ENCODE assay signal across 1 fruit fly cellular context in the genomic region with DNA sequence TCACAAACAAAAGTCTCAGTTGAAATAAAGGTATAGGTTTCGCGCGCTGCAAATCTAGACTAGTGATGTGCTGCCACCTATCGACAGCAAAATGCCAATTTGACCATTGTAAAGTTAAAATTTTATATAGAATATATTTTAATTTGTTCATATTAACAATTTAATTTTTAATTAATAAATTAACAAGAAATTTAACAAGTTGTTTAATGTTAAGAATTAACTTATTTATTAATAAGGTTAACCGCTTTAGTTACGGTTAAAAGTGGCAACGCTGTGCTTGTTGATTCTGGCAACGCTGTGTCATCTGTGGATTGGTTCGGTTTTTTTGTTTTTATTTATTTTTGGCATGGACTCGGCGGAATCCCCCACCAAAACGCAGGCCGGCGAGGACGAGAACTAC.
TF ChIP-seq lines count a peak whose summit lies in the region.

A gene (plus strand): TSS at position 279 of the 400 bp plus-strand sequence.

TF ChIP-seq in whole organism, embryonic, 481 proteins besides CTCF, POLR2A, EP300 and RAD21 (continued from another document and continues in another):
- TF ChIP-seq da (GFP tag; optimal IDR thresholded peaks at IDR 0.05; lab: Kevin White, UChicago) (no peak), Xrp1 (GFP tag; IDR thresholded peaks at IDR 0.05; lab: Robert Waterston, UW) (0 out of 2 replicates have a peak, but pooled peaks have one; percentile 27), Lpt (GFP tag; optimal IDR thresholded peaks at IDR 0.05; lab: Kevin White, UChicago) (no peak), CG2678 (tag; optimal IDR thresholded peaks at IDR 0.05; lab: Kevin White, UChicago) (no peak), CG14710 (tag; optimal IDR thresholded peaks at IDR 0.05; lab: Kevin White, UChicago) (peak; percentile 77), zen (tag; optimal IDR thresholded peaks at IDR 0.05; lab: Kevin White, UChicago) (peak; percentile 23), Sin3A (optimal IDR thresholded peaks at IDR 0.05; lab: Kevin White, UChicago) (no peak), CG10959 (GFP tag; IDR thresholded peaks at IDR 0.05; lab: Robert Waterston, UW) (no peak), tll (GFP tag; optimal IDR thresholded peaks at IDR 0.05; lab: Kevin White, UChicago) (no peak), CG7839 (tag; optimal IDR thresholded peaks at IDR 0.05; lab: Kevin White, UChicago) (no peak), CG2875 (GFP tag; optimal IDR thresholded peaks at IDR 0.05; lab: Kevin White, UChicago) (no peak), CG8290 (GFP tag; optimal IDR thresholded peaks at IDR 0.05; lab: Kevin White, UChicago) (no peak), CG8290 (tag; optimal IDR thresholded peaks at IDR 0.05; lab: Kevin White, UChicago) (no peak), zen2 (GFP tag; IDR thresholded peaks at IDR 0.05; lab: Robert Waterston, UW; ENCODE audit: partially characterized antibody) (no peak; the same call in 2 of the 3 replicates), CG16813 (GFP tag; IDR thresholded peaks at IDR 0.05; lab: Robert Waterston, UW; ENCODE audit: partially characterized antibody) (peak; percentile 64), CG6791 (GFP tag; IDR thresholded peaks at IDR 0.05; lab: Robert Waterston, UW; ENCODE audit: partially characterized antibody) (no peak), HmgZ (tag; optimal IDR thresholded peaks at IDR 0.05; lab: Kevin White, UChicago) (peak; percentile 35), bbx (GFP tag; IDR thresholded peaks at IDR 0.05; lab: Robert Waterston, UW; ENCODE audit: partially characterized antibody) (peak; percentile 33; the same call in 1 of the 2 replicates), CG17829 (tag; optimal IDR thresholded peaks at IDR 0.05; lab: Kevin White, UChicago) (peak; percentile 62), Gsc (GFP tag; IDR thresholded peaks at IDR 0.05; lab: Robert Waterston, UW) (no peak), E2f2 (GFP tag; IDR thresholded peaks at IDR 0.05; lab: Robert Waterston, UW) (peak; percentile 91), CG11456 (GFP tag; IDR thresholded peaks at IDR 0.05; lab: Robert Waterston, UW) (no peak), dm (GFP tag; optimal IDR thresholded peaks at IDR 0.05; lab: Kevin White, UChicago) (no peak), slbo (GFP tag; IDR thresholded peaks at IDR 0.05; lab: Robert Waterston, UW) (peak; percentile 68), zfh2 (GFP tag; optimal IDR thresholded peaks at IDR 0.05; lab: Kevin White, UChicago) (peak; percentile 18), crp (GFP tag; optimal IDR thresholded peaks at IDR 0.05; lab: Kevin White, UChicago) (peak in 1 of 2 experiments; percentile 8), pzg (GFP tag; optimal IDR thresholded peaks at IDR 0.05; lab: Kevin White, UChicago) (peak; percentile 45), MESR4 (GFP tag; optimal IDR thresholded peaks at IDR 0.05; lab: Kevin White, UChicago) (no peak), GATAe (GFP tag; conservative IDR thresholded peaks at IDR 0.05; lab: Robert Waterston, UW) (no peak), CG8281 (tag; optimal IDR thresholded peaks at IDR 0.05; lab: Kevin White, UChicago) (no peak), eyg (GFP tag; optimal IDR thresholded peaks at IDR 0.05; lab: Kevin White, UChicago) (no peak), CG9817 (tag; optimal IDR thresholded peaks at IDR 0.05; lab: Kevin White, UChicago) (peak; percentile 52), CG7963 (GFP tag; IDR thresholded peaks at IDR 0.05; lab: Robert Waterston, UW; ENCODE audit: partially characterized antibody) (no peak), Dip3 (GFP tag; optimal IDR thresholded peaks at IDR 0.05; lab: Kevin White, UChicago) (no peak), kah (GFP tag; optimal IDR thresholded peaks at IDR 0.05; lab: Kevin White, UChicago) (no peak), ssp (GFP tag; IDR thresholded peaks at IDR 0.05; lab: Robert Waterston, UW) (0 out of 2 replicates have a peak, but pooled peaks have one; percentile 36), CG10209 (GFP tag; optimal IDR thresholded peaks at IDR 0.05; lab: Kevin White, UChicago) (peak; percentile 30), Dfd (GFP tag; optimal IDR thresholded peaks at IDR 0.05; lab: Kevin White, UChicago) (no peak), CG1529 (GFP tag; optimal IDR thresholded peaks at IDR 0.05; lab: Kevin White, UChicago) (no peak), CG10274 (GFP tag; optimal IDR thresholded peaks at IDR 0.05; lab: Kevin White, UChicago) (no peak), CG18764 (GFP tag; optimal IDR thresholded peaks at IDR 0.05; lab: Kevin White, UChicago) (peak; percentile 27), pita (GFP tag; optimal IDR thresholded peaks at IDR 0.05; lab: Kevin White, UChicago) (no peak), insv (GFP tag; optimal IDR thresholded peaks at IDR 0.05; lab: Kevin White, UChicago) (peak in 1 of 2 experiments; percentile 19), CG11695 (GFP tag; IDR thresholded peaks at IDR 0.05; lab: Robert Waterston, UW) (no peak), Pdp1 (GFP tag; optimal IDR thresholded peaks at IDR 0.05; lab: Kevin White, UChicago) (no peak), chn (GFP tag; optimal IDR thresholded peaks at IDR 0.05; lab: Kevin White, UChicago) (no peak), CG1603 (tag; optimal IDR thresholded peaks at IDR 0.05; lab: Kevin White, UChicago) (no peak), Dbx (GFP tag; IDR thresholded peaks at IDR 0.05; lab: Robert Waterston, UW) (peak; percentile 40; the same call in 1 of the 3 replicates), CG12299 (tag; optimal IDR thresholded peaks at IDR 0.05; lab: Kevin White, UChicago) (peak; percentile 65), Lhr (GFP tag; optimal IDR thresholded peaks at IDR 0.05; lab: Kevin White, UChicago) (peak; percentile 22), dmrt99B (tag; optimal IDR thresholded peaks at IDR 0.05; lab: Kevin White, UChicago) (no peak), CG13624 (GFP tag; optimal IDR thresholded peaks at IDR 0.05; lab: Kevin White, UChicago) (no peak), ems (GFP tag; optimal IDR thresholded peaks at IDR 0.05; lab: Kevin White, UChicago) (no peak), sob (GFP tag; IDR thresholded peaks at IDR 0.05; lab: Robert Waterston, UW) (0 out of 2 replicates have a peak, but pooled peaks have one; percentile 43), Dll (GFP tag; IDR thresholded peaks at IDR 0.05; lab: Robert Waterston, UW; ENCODE audit: partially characterized antibody) (peak; percentile 86), CG6689 (GFP tag; IDR thresholded peaks at IDR 0.05; lab: Robert Waterston, UW) (peak; percentile 43), CG34422 (GFP tag; IDR thresholded peaks at IDR 0.05; lab: Robert Waterston, UW) (no peak), YL-1 (GFP tag; optimal IDR thresholded peaks at IDR 0.05; lab: Kevin White, UChicago) (peak; percentile 51), HmgD (GFP tag; optimal IDR thresholded peaks at IDR 0.05; lab: Kevin White, UChicago) (no peak), CG6854 (GFP tag; optimal IDR thresholded peaks at IDR 0.05; lab: Kevin White, UChicago) (no peak), CG30431 (GFP tag; optimal IDR thresholded peaks at IDR 0.05; lab: Kevin White, UChicago) (no peak), CG4730 (GFP tag; IDR thresholded peaks at IDR 0.05; lab: Robert Waterston, UW) (no peak), vfl (GFP tag; optimal IDR thresholded peaks at IDR 0.05; lab: Kevin White, UChicago) (no peak), CG15073 (GFP tag; optimal IDR thresholded peaks at IDR 0.05; lab: Kevin White, UChicago) (no peak), phol (tag; optimal IDR thresholded peaks at IDR 0.05; lab: Kevin White, UChicago) (peak; percentile 62), CG11247 (GFP tag; IDR thresholded peaks at IDR 0.05; lab: Robert Waterston, UW) (no peak), stwl (tag; optimal IDR thresholded peaks at IDR 0.05; lab: Kevin White, UChicago) (peak; percentile 55), hkb (optimal IDR thresholded peaks at IDR 0.05; lab: Kevin White, UChicago) (no peak), hkb (GFP tag; IDR thresholded peaks at IDR 0.05; lab: Robert Waterston, UW) (no peak), wek (GFP tag; optimal IDR thresholded peaks at IDR 0.05; lab: Kevin White, UChicago) (no peak), CG13287 (GFP tag; IDR thresholded peaks at IDR 0.05; lab: Robert Waterston, UW; ENCODE audit: partially characterized antibody) (peak; percentile 88), ken (GFP tag; IDR thresholded peaks at IDR 0.05; lab: Robert Waterston, UW) (no peak), Rfx (GFP tag; IDR thresholded peaks at IDR 0.05; lab: Robert Waterston, UW) (peak; percentile 52), tgo (GFP tag; IDR thresholded peaks at IDR 0.05; lab: Robert Waterston, UW) (no peak), ro (GFP tag; IDR thresholded peaks at IDR 0.05; lab: Robert Waterston, UW) (no peak), tap (tag; optimal IDR thresholded peaks at IDR 0.05; lab: Kevin White, UChicago) (no peak), CG3838 (GFP tag; optimal IDR thresholded peaks at IDR 0.05; lab: Kevin White, UChicago) (no peak), grn (GFP tag; optimal IDR thresholded peaks at IDR 0.05; lab: Kevin White, UChicago) (no peak), CG18619 (GFP tag; optimal IDR thresholded peaks at IDR 0.05; lab: Kevin White, UChicago) (no peak), pnt (GFP tag; optimal IDR thresholded peaks at IDR 0.05; lab: Kevin White, UChicago) (no peak), CG3281 (GFP tag; optimal IDR thresholded peaks at IDR 0.05; lab: Kevin White, UChicago) (no peak), HLH3B (GFP tag; IDR thresholded peaks at IDR 0.05; lab: Robert Waterston, UW) (peak; percentile 35; the same call in 1 of the 2 replicates), croc (GFP tag; conservative IDR thresholded peaks at IDR 0.05; lab: Robert Waterston, UW) (no peak), CG6765 (GFP tag; optimal IDR thresholded peaks at IDR 0.05; lab: Kevin White, UChicago) (no peak), Scr (GFP tag; IDR thresholded peaks at IDR 0.05; lab: Robert Waterston, UW; ENCODE audit: partially characterized antibody) (peak; percentile 78), CG17385 (GFP tag; optimal IDR thresholded peaks at IDR 0.05; lab: Kevin White, UChicago) (no peak), NK7.1 (GFP tag; optimal IDR thresholded peaks at IDR 0.05; lab: Kevin White, UChicago) (no peak), CG10565 (GFP tag; optimal IDR thresholded peaks at IDR 0.05; lab: Kevin White, UChicago) (no peak), peb (GFP tag; IDR thresholded peaks at IDR 0.05; lab: Robert Waterston, UW) (no peak), MBD-R2 (GFP tag; IDR thresholded peaks at IDR 0.05; lab: Robert Waterston, UW) (peak; percentile 68), pan (optimal IDR thresholded peaks at IDR 0.05; lab: Kevin White, UChicago) (no peak), pan (GFP tag; optimal IDR thresholded peaks at IDR 0.05 in 1 of 2, IDR thresholded peaks at IDR 0.05 in 1 of 2) (no peak), Myb (GFP tag; optimal IDR thresholded peaks at IDR 0.05; lab: Kevin White, UChicago) (no peak), CG7357 (GFP tag; IDR thresholded peaks at IDR 0.05; lab: Robert Waterston, UW) (no peak), psq (GFP tag; optimal IDR thresholded peaks at IDR 0.05; lab: Kevin White, UChicago) (no peak), Mes4 (GFP tag; optimal IDR thresholded peaks at IDR 0.05; lab: Kevin White, UChicago) (no peak), CG9932 (GFP tag; IDR thresholded peaks at IDR 0.05; lab: Robert Waterston, UW) (peak; percentile 74), CG18599 (GFP tag; optimal IDR thresholded peaks at IDR 0.05; lab: Kevin White, UChicago) (no peak), Kr (GFP tag; optimal IDR thresholded peaks at IDR 0.05; lab: Kevin White, UChicago) (no peak), CG2202 (tag; optimal IDR thresholded peaks at IDR 0.05; lab: Kevin White, UChicago) (no peak), CG7372 (GFP tag; IDR thresholded peaks at IDR 0.05; lab: Robert Waterston, UW) (peak; percentile 32; the same call in 1 of the 2 replicates), so (GFP tag; IDR thresholded peaks at IDR 0.05; lab: Robert Waterston, UW) (no peak), CG2120 (GFP tag; optimal IDR thresholded peaks at IDR 0.05; lab: Kevin White, UChicago) (peak; percentile 25), NfI (GFP tag; optimal IDR thresholded peaks at IDR 0.05; lab: Kevin White, UChicago) (peak; percentile 48), sna (GFP tag; IDR thresholded peaks at IDR 0.05; lab: Robert Waterston, UW; ENCODE audit: partially characterized antibody) (peak; percentile 76; the same call in 1 of the 2 replicates), Dref (GFP tag; IDR thresholded peaks at IDR 0.05; lab: Robert Waterston, UW) (0 out of 2 replicates have a peak, but pooled peaks have one; percentile 31), row (GFP tag; IDR thresholded peaks at IDR 0.05; lab: Robert Waterston, UW) (peak; percentile 79), CG15601 (tag; optimal IDR thresholded peaks at IDR 0.05; lab: Kevin White, UChicago) (peak; percentile 65), CG9797 (GFP tag; optimal IDR thresholded peaks at IDR 0.05; lab: Kevin White, UChicago) (peak; percentile 20), salm (tag; optimal IDR thresholded peaks at IDR 0.05; lab: Kevin White, UChicago) (no peak), CG11085 (GFP tag; IDR thresholded peaks at IDR 0.05; lab: Robert Waterston, UW) (no peak), CG16863 (GFP tag; optimal IDR thresholded peaks at IDR 0.05; lab: Kevin White, UChicago) (no peak), shn (GFP tag; optimal IDR thresholded peaks at IDR 0.05; lab: Kevin White, UChicago) (no peak), CG17802 (tag; optimal IDR thresholded peaks at IDR 0.05; lab: Kevin White, UChicago) (no peak), lab (GFP tag; optimal IDR thresholded peaks at IDR 0.05; lab: Kevin White, UChicago) (no peak), CG4617 (GFP tag; optimal IDR thresholded peaks at IDR 0.05; lab: Kevin White, UChicago; ENCODE audit: borderline replicate concordance) (peak; percentile 77), CG5953 (GFP tag; IDR thresholded peaks at IDR 0.05; lab: Robert Waterston, UW) (no peak), Deaf1 (tag; optimal IDR thresholded peaks at IDR 0.05; lab: Kevin White, UChicago) (no peak), sqz (GFP tag; optimal IDR thresholded peaks at IDR 0.05; lab: Kevin White, UChicago) (no peak), CG14014 (GFP tag; IDR thresholded peaks at IDR 0.05; lab: Robert Waterston, UW) (0 out of 2 replicates have a peak, but pooled peaks have one; percentile 9), nom (GFP tag; optimal IDR thresholded peaks at IDR 0.05; lab: Kevin White, UChicago) (no peak), tup (GFP tag; optimal IDR thresholded peaks at IDR 0.05; lab: Kevin White, UChicago) (no peak), CG7745 (tag; optimal IDR thresholded peaks at IDR 0.05; lab: Kevin White, UChicago) (no peak), CG30403 (GFP tag; optimal IDR thresholded peaks at IDR 0.05; lab: Kevin White, UChicago) (peak; percentile 48), unc-4 (GFP tag; IDR thresholded peaks at IDR 0.05; lab: Robert Waterston, UW; ENCODE audit: partially characterized antibody) (peak; percentile 83), dysf (GFP tag; IDR thresholded peaks at IDR 0.05; lab: Robert Waterston, UW) (no peak), Poxn (GFP tag; IDR thresholded peaks at IDR 0.05; lab: Robert Waterston, UW) (no peak), CG8924 (tag; optimal IDR thresholded peaks at IDR 0.05; lab: Kevin White, UChicago) (peak; percentile 55)
